Fruit fly (Drosophila melanogaster) whole organism, embryonic: ENCODE results near the gene CG4596.

Source experiments
- Adf1 ChIP-seq: fragments of 200-800 bp; sonication (Bioruptor generic); IDR thresholded peaks from 2 replicates; pipeline ENCODE4 v1.3.6; 2022; ENCODE audit warnings: missing biosample characterization, missing genetic modification characterization
- CG2875 ChIP-seq: fragments of 200-800 bp; sonication (Bioruptor generic); optimal IDR thresholded peaks from 2 replicates; lab custom pipeline; 2017; ENCODE audit warnings: missing biosample characterization, mild to moderate bottlenecking, missing genetic modification characterization, missing genetic modification reagents
- CG4282 ChIP-seq: fragments of 200-800 bp; sonication (Bioruptor generic); optimal IDR thresholded peaks from 2 replicates; lab custom pipeline; 2016; ENCODE audit warnings: missing biosample characterization, missing genetic modification characterization
- CG8290 ChIP-seq, 3 experiments: fragments of 200-800 bp; sonication (Bioruptor generic); optimal IDR thresholded peaks; 2 replicates each; lab custom pipeline; 2016 to 2019; ENCODE audit warnings: missing biosample characterization in 3 of 3, missing genetic modification characterization in 3 of 3, mild to moderate bottlenecking in 2 of 3, moderate library complexity in 1 of 3
- Doc3 ChIP-seq: fragments of 200-800 bp; sonication (Bioruptor generic); IDR thresholded peaks from 3 replicates; pipeline ENCODE4 v1.3.6; 2022; ENCODE audit warnings: missing biosample characterization, missing genetic modification characterization; ENCODE audit not compliant: partially characterized antibody
- cg ChIP-seq: fragments of 200-800 bp; sonication (Bioruptor generic); optimal IDR thresholded peaks from 3 replicates; lab custom pipeline; 2019; ENCODE audit warnings: missing biosample characterization, mild to moderate bottlenecking, missing genetic modification characterization, moderate library complexity
- gfzf ChIP-seq: fragments of 200-800 bp; sonication (Bioruptor generic); optimal IDR thresholded peaks from 2 replicates; lab custom pipeline; 2016; ENCODE audit warnings: missing biosample characterization, mild to moderate bottlenecking, missing genetic modification characterization, moderate library complexity
- sisA ChIP-seq: fragments of 200-800 bp; sonication (Bioruptor generic); IDR thresholded peaks from 2 replicates; pipeline ENCODE4 v1.3.6; 2022; ENCODE audit warnings: missing biosample characterization, missing genetic modification characterization
- ttk ChIP-seq: fragments of 200-800 bp; sonication (Bioruptor generic); IDR thresholded peaks from 2 replicates; pipeline ENCODE4 v2.1.2; 2022; ENCODE audit warnings: missing biosample characterization, missing genetic modification characterization
- tup ChIP-seq: fragments of 200-800 bp; sonication (Bioruptor generic); optimal IDR thresholded peaks from 2 replicates; lab custom pipeline; 2016; ENCODE audit warnings: missing biosample characterization, mild to moderate bottlenecking, missing genetic modification characterization, moderate library complexity
- zen2 ChIP-seq: fragments of 200-800 bp; sonication (Bioruptor generic); IDR thresholded peaks from 3 replicates; pipeline ENCODE4 v1.3.6; 2022; ENCODE audit warnings: missing biosample characterization, missing genetic modification characterization; ENCODE audit not compliant: partially characterized antibody

DNA sequence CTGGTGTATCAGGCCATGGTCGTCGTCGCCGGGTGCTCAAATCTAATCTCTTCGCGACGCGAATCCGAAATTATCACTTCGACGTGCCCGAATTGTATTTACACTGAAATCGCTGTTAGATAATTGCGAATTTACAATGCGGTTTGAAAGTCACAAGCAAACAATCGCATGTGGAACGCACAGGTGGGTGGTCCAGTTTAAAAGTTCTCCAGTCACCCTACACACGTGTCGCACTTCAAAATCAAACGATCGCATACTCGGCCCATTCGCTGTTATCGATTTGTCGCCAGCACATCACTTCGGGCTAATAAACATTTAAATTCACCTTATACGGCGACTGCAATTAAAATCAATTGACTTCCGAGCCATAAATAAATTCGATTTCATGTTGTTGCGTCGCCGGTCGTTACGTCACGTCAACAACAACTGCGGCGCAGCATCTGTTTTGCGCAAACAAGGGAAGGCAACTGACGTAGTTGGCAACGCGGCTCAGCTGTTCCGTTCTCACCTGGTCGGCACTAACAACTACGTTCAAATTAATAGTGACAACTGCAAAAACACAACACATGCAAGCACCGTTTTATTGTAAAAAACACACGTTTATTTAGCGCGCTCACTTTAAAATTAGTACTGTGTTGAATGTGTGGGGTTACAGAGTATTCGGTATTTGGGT is 9.9 kb upstream of the CG4596 start, which contains the start of gene CG6574:
- TF ChIP-seq CG2875 (GFP tag; lab: Kevin White, UChicago) = no peak
- no peak for TF ChIP-seq ttk
- TF ChIP-seq cg = no peak
- TF ChIP-seq tup (GFP tag; lab: Kevin White, UChicago) = no peak
- no peak for TF ChIP-seq CG8290 (GFP tag; optimal IDR thresholded peaks at IDR 0.05; lab: Kevin White, UChicago)
- peak in 1 of 2 experiments; percentile 14 for TF ChIP-seq CG8290 (tag; optimal IDR thresholded peaks at IDR 0.05; lab: Kevin White, UChicago)
- TF ChIP-seq Doc3 = 0 out of 3 replicates have a peak, but pooled peaks have one; percentile 6
- no peak for TF ChIP-seq zen2 (GFP tag; lab: Robert Waterston, UW)
- no peak for TF ChIP-seq sisA
- no peak for TF ChIP-seq CG4282 (GFP tag; lab: Kevin White, UChicago)
- no peak for TF ChIP-seq gfzf (GFP tag; lab: Kevin White, UChicago)
- peak; percentile 6; the same call in 1 of the 2 replicates for TF ChIP-seq Adf1 (GFP tag; lab: Robert Waterston, UW)
